Fruit fly (Drosophila melanogaster) Kc167 (cell line): Measurements from ENCODE around the gene Ugt305A1.

Experiments used
- Myc ChIP-seq: fragments of >200 bp; optimal IDR thresholded peaks from 2 replicates; lab custom pipeline; 2017; ENCODE audit warnings: missing external identifiers
- Sin3A ChIP-seq: fragments of >200 bp; optimal IDR thresholded peaks from 2 replicates; lab custom pipeline; 2018; ENCODE audit warnings: missing external identifiers
- h ChIP-seq: fragments of >200 bp; optimal IDR thresholded peaks from 3 replicates; lab custom pipeline; 2018; ENCODE audit warnings: missing external identifiers
- insv ChIP-seq: fragments of >200 bp; optimal IDR thresholded peaks from 3 replicates; lab custom pipeline; 2018; ENCODE audit warnings: missing external identifiers
- psq ChIP-seq: fragments of >200 bp; optimal IDR thresholded peaks from 2 replicates; lab custom pipeline; 2017; ENCODE audit warnings: missing external identifiers
- ttk ChIP-seq: sonication (Bioruptor generic); optimal IDR thresholded peaks from 2 replicates; lab custom pipeline; 2017; ENCODE audit warnings: missing external identifiers

DNA sequence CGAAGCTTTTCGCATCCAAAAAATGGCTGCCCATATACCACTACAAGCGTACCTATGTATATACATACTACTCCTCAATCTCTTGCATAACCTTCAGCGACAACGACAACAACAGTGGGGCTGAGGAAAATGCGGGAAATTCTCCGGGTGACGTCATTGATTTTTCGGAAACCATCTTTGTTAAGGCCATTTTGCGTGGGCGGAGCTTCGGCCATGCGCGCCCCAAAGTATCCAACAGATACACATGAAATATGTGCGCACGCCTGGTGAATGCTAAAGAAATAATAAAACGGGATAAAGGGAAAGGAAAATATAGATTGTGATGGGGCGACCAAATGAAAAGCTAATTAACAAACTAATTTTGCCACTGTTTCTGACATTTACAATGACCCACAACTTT lies 26.3 kb downstream of the Ugt305A1 start:
- TF ChIP-seq Myc (lab: Kevin White, UChicago) (no peak), insv (lab: Kevin White, UChicago) (no peak), Sin3A (lab: Kevin White, UChicago) (no peak), psq (lab: Kevin White, UChicago) (no peak), ttk (lab: Kevin White, UChicago) (no peak), h (lab: Kevin White, UChicago) (no peak)
